Worm (Caenorhabditis elegans): ENCODE data around the gene acs-19.
A peak's percentile ranks its signal among the peaks of the same experiment; 100 is the strongest.

DNA sequence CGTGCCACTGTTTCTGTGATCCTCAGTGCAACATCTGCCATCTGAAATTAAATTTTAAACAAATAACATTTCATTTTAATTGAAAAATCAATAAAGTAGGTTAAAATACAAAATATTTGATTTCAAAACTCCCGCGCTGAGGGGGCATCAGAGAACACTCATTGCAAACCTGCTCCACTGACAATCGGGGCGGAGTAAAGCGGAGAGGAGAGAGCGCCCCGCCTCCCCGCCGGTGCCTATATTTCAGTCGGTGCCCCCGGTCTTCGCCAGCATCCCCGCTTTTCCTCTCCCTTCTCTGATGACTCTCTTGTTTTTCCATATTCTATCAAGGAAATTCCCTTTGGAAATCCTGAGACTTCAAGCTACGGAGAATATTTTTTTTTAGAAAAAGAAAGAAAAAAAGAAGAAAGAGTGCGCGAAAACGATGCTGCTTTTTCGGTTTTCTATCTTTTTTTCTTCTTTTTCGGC is 1.3 kb upstream of the acs-19 start, which contains the start of gene brc-1:
- TF ChIP-seq ces-1 (GFP tag; optimal IDR thresholded peaks at IDR 0.05) = peak; percentile 65
- TF ChIP-seq hlh-1 (tag; optimal IDR thresholded peaks at IDR 0.05) = no peak

Data from whole organism, mixed stage, embryonic.